Worm (Caenorhabditis elegans): Measurements from ENCODE around the gene fbxb-83.

ce11 chrIII:159149-159548 lies 14.1 kb upstream of the fbxb-83 start:
- no peak for TF ChIP-seq unc-3 (GFP tag; conservative IDR thresholded peaks at IDR 0.05)
- no peak for TF ChIP-seq unc-3 (tag; optimal IDR thresholded peaks at IDR 0.05)
- no peak for TF ChIP-seq C08G9.2 (tag; optimal IDR thresholded peaks at IDR 0.05)
- TF ChIP-seq lim-6 (tag; optimal IDR thresholded peaks at IDR 0.05) = no peak
- no peak for TF ChIP-seq syd-9 (tag; optimal IDR thresholded peaks at IDR 0.05)
